Fruit fly (Drosophila melanogaster): ENCODE measurements around the gene Ufd1.

- TF ChIP-seq CG8478 (optimal IDR thresholded peaks at IDR 0.05) (no peak), pan (optimal IDR thresholded peaks at IDR 0.05) (no peak), usp (GFP tag; optimal IDR thresholded peaks at IDR 0.05) (no peak)
These were observed 13.3 kb upstream of the Ufd1 start for dm6 chr3L:11136349-11136748.

All from whole organism.